Worm (Caenorhabditis elegans) whole organism, young adult: ENCODE results near the gene C05E7.3.

Experiments used
- B0035.1 ChIP-seq: sonication (generic microtip); optimal IDR thresholded peaks from 2 replicates; lab custom pipeline; 2016; ENCODE audit warnings: missing genetic modification characterization, mild to moderate bottlenecking, missing compliant biosample characterization, missing genotype, missing genetic modification reagents
- B0336.3 ChIP-seq: fragments of 200-800 bp; sonication (Bioruptor generic); IDR thresholded peaks from 2 replicates; pipeline ENCODE4 v1.3.6; 2022; ENCODE audit warnings: missing genetic modification characterization, missing compliant biosample characterization
- D2030.7 ChIP-seq: fragments of 200-800 bp; sonication (Bioruptor generic); IDR thresholded peaks from 2 replicates; pipeline ENCODE4 v1.3.6; 2022; ENCODE audit warnings: missing genetic modification reagents, missing genetic modification characterization, missing compliant biosample characterization
- F33H1.4 ChIP-seq: fragments of 200-800 bp; sonication (Bioruptor generic); IDR thresholded peaks from 2 replicates; pipeline ENCODE4 v1.3.6; 2022; ENCODE audit warnings: missing genetic modification reagents, missing genetic modification characterization, missing compliant biosample characterization
- F37B4.10 ChIP-seq: fragments of 200-800 bp; sonication (Bioruptor generic); IDR thresholded peaks from 2 replicates; pipeline ENCODE4 v1.3.6; 2022; ENCODE audit warnings: missing genetic modification characterization, missing compliant biosample characterization
- F52B5.7 ChIP-seq: sonication (generic microtip); optimal IDR thresholded peaks from 2 replicates; lab custom pipeline; 2016; ENCODE audit warnings: mild to moderate bottlenecking, missing genetic modification characterization, missing compliant biosample characterization
- T07F8.4 ChIP-seq: sonication (generic microtip); optimal IDR thresholded peaks from 2 replicates; lab custom pipeline; 2016; ENCODE audit warnings: mild to moderate bottlenecking, missing genetic modification characterization, moderate library complexity, missing compliant biosample characterization
- Y56A3A.18 ChIP-seq: fragments of 200-800 bp; sonication (Bioruptor generic); IDR thresholded peaks from 2 replicates; pipeline ENCODE4 v1.3.6; 2022; ENCODE audit warnings: missing genetic modification reagents, missing genetic modification characterization, missing compliant biosample characterization
- Y79H2A.3 ChIP-seq: fragments of 200-800 bp; sonication (Bioruptor generic); conservative IDR thresholded peaks from 2 replicates; pipeline ENCODE4 v1.3.6; 2022; ENCODE audit warnings: missing genetic modification reagents, missing genetic modification characterization, missing compliant biosample characterization
- aptf-2 ChIP-seq: fragments of 200-800 bp; sonication (Bioruptor generic); conservative IDR thresholded peaks from 2 replicates; pipeline ENCODE4 v1.3.6; 2022; ENCODE audit warnings: missing genetic modification reagents, missing genetic modification characterization, missing compliant biosample characterization
- athp-1 ChIP-seq: sonication (generic microtip); optimal IDR thresholded peaks from 2 replicates; lab custom pipeline; 2017; ENCODE audit warnings: mild to moderate bottlenecking, missing genetic modification characterization, missing compliant biosample characterization
- ceh-27 ChIP-seq: fragments of 200-800 bp; sonication (Bioruptor generic); optimal IDR thresholded peaks from 2 replicates; lab custom pipeline; 2018; ENCODE audit warnings: mild to moderate bottlenecking, missing genetic modification characterization, moderate library complexity, missing compliant biosample characterization
- ceh-58 ChIP-seq: fragments of 200-800 bp; sonication (Bioruptor generic); IDR thresholded peaks from 2 replicates; pipeline ENCODE4 v1.3.6; 2022; ENCODE audit warnings: missing genetic modification characterization, missing compliant biosample characterization
- die-1 ChIP-seq: sonication (generic microtip); optimal IDR thresholded peaks from 2 replicates; lab custom pipeline; 2016; ENCODE audit warnings: missing genotype, mild to moderate bottlenecking, missing genetic modification characterization, missing compliant biosample characterization
- egl-44 ChIP-seq: fragments of 200-800 bp; sonication (Bioruptor generic); IDR thresholded peaks from 2 replicates; pipeline ENCODE4 v1.3.6; 2022; ENCODE audit warnings: missing genetic modification reagents, missing genetic modification characterization, missing compliant biosample characterization
- egrh-3 ChIP-seq: fragments of 200-800 bp; sonication (Bioruptor generic); IDR thresholded peaks from 2 replicates; pipeline ENCODE4 v1.3.6; 2022; ENCODE audit warnings: missing genetic modification reagents, missing genetic modification characterization, missing compliant biosample characterization
- ets-4 ChIP-seq: fragments of 200-800 bp; sonication (Bioruptor generic); optimal IDR thresholded peaks from 2 replicates; lab custom pipeline; 2018; ENCODE audit warnings: mild to moderate bottlenecking, missing genetic modification characterization, missing compliant biosample characterization
- fkh-3 ChIP-seq: sonication (generic microtip); optimal IDR thresholded peaks from 2 replicates; lab custom pipeline; 2016; ENCODE audit warnings: mild to moderate bottlenecking, missing genetic modification characterization, missing compliant biosample characterization
- gei-17 ChIP-seq: fragments of 200-800 bp; sonication (Bioruptor generic); optimal IDR thresholded peaks from 2 replicates; lab custom pipeline; 2018; ENCODE audit warnings: mild to moderate bottlenecking, missing genetic modification characterization, missing compliant biosample characterization
- him-1 ChIP-seq: sonication (generic microtip); optimal IDR thresholded peaks from 2 replicates; lab custom pipeline; 2016; ENCODE audit warnings: missing genotype, missing genetic modification reagents, missing genetic modification characterization, missing compliant biosample characterization
- hlh-12 ChIP-seq: sonication (generic microtip); optimal IDR thresholded peaks from 2 replicates; lab custom pipeline; 2016; ENCODE audit warnings: missing genetic modification characterization, missing compliant biosample characterization
- hsf-1 ChIP-seq: fragments of 200-800 bp; sonication (Bioruptor generic); IDR thresholded peaks from 2 replicates; pipeline ENCODE4 v1.3.6; 2022; ENCODE audit warnings: missing genetic modification reagents, missing genetic modification characterization, missing compliant biosample characterization
- lag-1 ChIP-seq: fragments of 200-800 bp; sonication (Bioruptor generic); IDR thresholded peaks from 2 replicates; pipeline ENCODE4 v1.3.6; 2022; ENCODE audit warnings: missing genetic modification reagents, missing genetic modification characterization, missing compliant biosample characterization
- lin-26 ChIP-seq: fragments of 200-800 bp; sonication (Bioruptor generic); IDR thresholded peaks from 2 replicates; pipeline ENCODE4 v1.3.6; 2022; ENCODE audit warnings: missing genetic modification reagents, missing genetic modification characterization, missing compliant biosample characterization
- lin-54 ChIP-seq: fragments of 200-800 bp; sonication (Bioruptor generic); optimal IDR thresholded peaks from 2 replicates; lab custom pipeline; 2018; ENCODE audit warnings: mild to moderate bottlenecking, missing genetic modification characterization, missing compliant biosample characterization
- lir-1 ChIP-seq: fragments of 200-800 bp; sonication (Bioruptor generic); conservative IDR thresholded peaks from 2 replicates; pipeline ENCODE4 v1.3.6; 2022; ENCODE audit warnings: missing genetic modification reagents, missing genetic modification characterization, missing compliant biosample characterization
- lsy-27 ChIP-seq: sonication (generic microtip); optimal IDR thresholded peaks from 2 replicates; lab custom pipeline; 2017; ENCODE audit warnings: missing genetic modification characterization, mild to moderate bottlenecking, missing compliant biosample characterization, antibody characterized with exemption, missing genotype, borderline replicate concordance; ENCODE audit not compliant: insufficient read depth
- madf-6 ChIP-seq: fragments of 200-800 bp; sonication (Bioruptor generic); IDR thresholded peaks from 2 replicates; pipeline ENCODE4 v1.3.6; 2022; ENCODE audit warnings: missing genetic modification reagents, missing genetic modification characterization, missing compliant biosample characterization
- nfya-1 ChIP-seq: sonication (generic microtip); optimal IDR thresholded peaks from 2 replicates; lab custom pipeline; 2017; ENCODE audit warnings: antibody characterized with exemption, missing compliant biosample characterization, missing genetic modification characterization, borderline replicate concordance; ENCODE audit not compliant: insufficient read depth
- nfya-2 ChIP-seq: fragments of 200-800 bp; sonication (Bioruptor generic); IDR thresholded peaks from 2 replicates; pipeline ENCODE4 v1.3.6; 2022; ENCODE audit warnings: missing genetic modification reagents, missing genetic modification characterization, missing compliant biosample characterization
- nhr-120 ChIP-seq: fragments of 200-800 bp; sonication (Bioruptor generic); IDR thresholded peaks from 2 replicates; pipeline ENCODE4 v1.3.6; 2022; ENCODE audit warnings: missing genetic modification characterization, missing compliant biosample characterization
- nhr-27 ChIP-seq: fragments of 200-800 bp; sonication (Bioruptor generic); optimal IDR thresholded peaks from 2 replicates; lab custom pipeline; 2018; ENCODE audit warnings: mild to moderate bottlenecking, missing genetic modification characterization, moderate library complexity, missing compliant biosample characterization
- nhr-90 ChIP-seq: sonication (generic microtip); optimal IDR thresholded peaks from 2 replicates; lab custom pipeline; 2016; ENCODE audit warnings: missing genotype, mild to moderate bottlenecking, missing genetic modification characterization, missing compliant biosample characterization
- rcor-1 ChIP-seq: fragments of 200-800 bp; sonication (Bioruptor generic); IDR thresholded peaks from 2 replicates; pipeline ENCODE4 v1.3.6; 2022; ENCODE audit warnings: missing genetic modification reagents, missing genetic modification characterization, missing compliant biosample characterization
- rec-8 ChIP-seq, 2 experiments: sonication (generic microtip); optimal IDR thresholded peaks; 2 replicates each; lab custom pipeline; 2016; ENCODE audit warnings: mild to moderate bottlenecking in 2 of 2, missing genetic modification characterization in 2 of 2, missing genetic modification reagents in 2 of 2, missing genotype in 2 of 2, missing biosample characterization in 1 of 2, missing compliant biosample characterization in 1 of 2, moderate library complexity in 1 of 2
- rpc-1 ChIP-seq, 2 experiments: fragments of 150-350 bp in 1 of 2; sonication (generic microtip) in 1 of 2; optimal IDR thresholded peaks; 2 replicates each; lab custom pipeline; 2014 to 2018; ENCODE audit warnings: missing biosample characterization in 1 of 2, missing genetic modification characterization in 1 of 2, missing genetic modification reagents in 1 of 2, missing genotype in 1 of 2
- sdz-38 ChIP-seq: sonication (generic microtip); optimal IDR thresholded peaks from 2 replicates; lab custom pipeline; 2016; ENCODE audit warnings: missing genotype, missing genetic modification characterization, missing compliant biosample characterization
- sea-2 ChIP-seq: fragments of 200-800 bp; sonication (Bioruptor generic); IDR thresholded peaks from 2 replicates; pipeline ENCODE4 v1.3.6; 2022; ENCODE audit warnings: missing genetic modification characterization, missing compliant biosample characterization
- snpc-4 ChIP-seq, 5 experiments: fragments of 150-350 bp in 1 of 5; sonication (generic microtip) in 4 of 5; optimal IDR thresholded peaks; 2 replicates each; lab custom pipeline; 2014 to 2018; ENCODE audit warnings: missing genetic modification characterization in 5 of 5, missing biosample characterization in 3 of 5, antibody characterized with exemption in 2 of 5, mild to moderate bottlenecking in 2 of 5, missing compliant biosample characterization in 2 of 5, missing genotype in 2 of 5, moderate library complexity in 2 of 5, missing genetic modification reagents in 1 of 5
- somi-1 ChIP-seq: fragments of 200-800 bp; sonication (Bioruptor generic); optimal IDR thresholded peaks from 2 replicates; lab custom pipeline; 2018; ENCODE audit warnings: mild to moderate bottlenecking, missing genetic modification characterization, missing compliant biosample characterization
- tbp1 ChIP-seq: fragments of 200-800 bp; sonication (Bioruptor generic); optimal IDR thresholded peaks from 2 replicates; lab custom pipeline; 2018; ENCODE audit warnings: mild to moderate bottlenecking, missing genetic modification characterization, missing compliant biosample characterization
- tlf-1 ChIP-seq: fragments of 200-800 bp; sonication (Bioruptor generic); optimal IDR thresholded peaks from 2 replicates; lab custom pipeline; 2018; ENCODE audit warnings: mild to moderate bottlenecking, missing genetic modification characterization, missing compliant biosample characterization
- unc-62 ChIP-seq: fragments of 150-350 bp; optimal IDR thresholded peaks from 2 replicates; lab custom pipeline; 2014; ENCODE audit warnings: missing biosample characterization, missing genetic modification reagents, missing genetic modification characterization
- ztf-22 ChIP-seq: fragments of 200-800 bp; sonication (Bioruptor generic); optimal IDR thresholded peaks from 2 replicates; lab custom pipeline; 2018; ENCODE audit warnings: mild to moderate bottlenecking, missing genetic modification characterization, moderate library complexity, missing compliant biosample characterization
- ztf-25 ChIP-seq: fragments of 200-800 bp; sonication (Bioruptor generic); IDR thresholded peaks from 2 replicates; pipeline ENCODE4 v1.3.6; 2022; ENCODE audit warnings: missing genetic modification reagents, missing genetic modification characterization, missing compliant biosample characterization
- ztf-3 ChIP-seq: fragments of 200-800 bp; sonication (Bioruptor generic); optimal IDR thresholded peaks from 2 replicates; lab custom pipeline; 2018; ENCODE audit warnings: mild to moderate bottlenecking, missing genetic modification characterization, missing compliant biosample characterization

C05E7.3 gene

ce11 chrX:12940811-12941210 lies 5.6 kb downstream of the C05E7.3 start, which contains the start of gene gmap-3:
Gene gmap-3, minus strand, starts transcription at chrX:12940958.
- no peak for TF ChIP-seq T07F8.4
- TF ChIP-seq egrh-3: no peak
- TF ChIP-seq F52B5.7 (tag; lab: Kevin White, UChicago): no peak
- no peak for TF ChIP-seq tbp1
- no peak for TF ChIP-seq fkh-3 (tag; lab: Kevin White, UChicago)
- no peak for TF ChIP-seq Y79H2A.3
- TF ChIP-seq, all 124 proteins: peak for 0

- no peak for TF ChIP-seq ceh-27 (GFP tag; lab: Kevin White, UChicago)
- peak; percentile 17; the same call in 1 of the 2 replicates for TF ChIP-seq madf-6 (GFP tag; lab: Robert Waterston, UW)
- TF ChIP-seq gei-17 (GFP tag; lab: Kevin White, UChicago): no peak
- no peak for TF ChIP-seq snpc-4 (GFP tag; optimal IDR thresholded peaks at IDR 0.05; lab: Kevin White, UChicago)
- peak in 1 of 4 experiments; percentile 22 for TF ChIP-seq snpc-4 (tag; optimal IDR thresholded peaks at IDR 0.05; lab: Kevin White, UChicago)
- TF ChIP-seq hsf-1: no peak
- no peak for TF ChIP-seq lag-1 (GFP tag; lab: Robert Waterston, UW)
- TF ChIP-seq him-1 (tag; lab: Kevin White, UChicago): no peak
- 0 out of 2 replicates have a peak, but pooled peaks have one; percentile 4 for TF ChIP-seq ztf-25 (GFP tag; lab: Robert Waterston, UW)
- no peak for TF ChIP-seq ceh-58
- TF ChIP-seq lir-1: no peak
- TF ChIP-seq rpc-1 (optimal IDR thresholded peaks at IDR 0.05; lab: Kevin White, UChicago): peak; percentile 74
- TF ChIP-seq rpc-1 (tag; optimal IDR thresholded peaks at IDR 0.05; lab: Kevin White, UChicago): peak; percentile 85
- TF ChIP-seq somi-1 (GFP tag; lab: Kevin White, UChicago): no peak
- no peak for TF ChIP-seq egrh-3
- no peak for TF ChIP-seq F33H1.4 (GFP tag; lab: Robert Waterston, UW)
- TF ChIP-seq B0336.3 (GFP tag; lab: Robert Waterston, UW): no peak
- TF ChIP-seq lin-26 (GFP tag; lab: Robert Waterston, UW): peak; percentile 87
- no peak for TF ChIP-seq ztf-22 (GFP tag; lab: Kevin White, UChicago)
- TF ChIP-seq nfya-1 (tag; lab: Kevin White, UChicago): no peak
- TF ChIP-seq rcor-1 (GFP tag; lab: Robert Waterston, UW): peak; percentile 56; the same call in 1 of the 2 replicates
- TF ChIP-seq athp-1 (tag; lab: Kevin White, UChicago): no peak
- no peak for TF ChIP-seq ets-4
- no peak for TF ChIP-seq F37B4.10
- no peak for TF ChIP-seq unc-62
- TF ChIP-seq sea-2 (GFP tag; lab: Robert Waterston, UW): no peak
- no peak for TF ChIP-seq nhr-27
- no peak for TF ChIP-seq hlh-12 (tag; lab: Kevin White, UChicago)
- peak; percentile 30; the same call in 1 of the 2 replicates for TF ChIP-seq D2030.7 (GFP tag; lab: Robert Waterston, UW)
- peak; percentile 58 for TF ChIP-seq die-1 (tag; lab: Kevin White, UChicago)
- TF ChIP-seq tlf-1 (GFP tag; lab: Kevin White, UChicago): no peak
- no peak for TF ChIP-seq nhr-120 (GFP tag; lab: Robert Waterston, UW)
- TF ChIP-seq sdz-38: no peak
- 0 out of 2 replicates have a peak, but pooled peaks have one; percentile 27 for TF ChIP-seq egl-44 (GFP tag; lab: Robert Waterston, UW)
- TF ChIP-seq aptf-2 (GFP tag; lab: Robert Waterston, UW): no peak
- TF ChIP-seq tbp1: peak; percentile 86
- TF ChIP-seq ztf-3 (GFP tag; lab: Kevin White, UChicago): no peak
- TF ChIP-seq rec-8 (tag; optimal IDR thresholded peaks at IDR 0.05; lab: Kevin White, UChicago): no peak
- no peak for TF ChIP-seq lin-54 (GFP tag; lab: Kevin White, UChicago)
- TF ChIP-seq B0035.1 (tag; lab: Kevin White, UChicago): no peak
- TF ChIP-seq nhr-90: no peak
- no peak for TF ChIP-seq Y56A3A.18
- no peak for TF ChIP-seq nfya-2 (GFP tag; lab: Robert Waterston, UW)
- no peak for TF ChIP-seq lsy-27 (tag; lab: Kevin White, UChicago)
Measured at ce11 chrX:12937521-12937920, 8.9 kb downstream of the C05E7.3 start.
